Worm (Caenorhabditis elegans): ENCODE measurements around the gene T23B12.5.

ce11 chrV:8413432-8414021 lies 34.3 kb downstream of the T23B12.5 start, which contains the start of gene vha-18:
- no peak for TF ChIP-seq sea-2 (GFP tag; optimal IDR thresholded peaks at IDR 0.05)
- TF ChIP-seq tbx-2 (tag; optimal IDR thresholded peaks at IDR 0.05) = no peak
